Worm (Caenorhabditis elegans) whole organism, late embryonic: ENCODE results near the gene bir-1.

Source experiments
- K02D7.2 ChIP-seq: sonication (generic microtip); optimal IDR thresholded peaks from 2 replicates; lab custom pipeline; 2017; ENCODE audit warnings: mild to moderate bottlenecking, missing genetic modification characterization, missing compliant biosample characterization
- K09A11.1 ChIP-seq: sonication (generic microtip); optimal IDR thresholded peaks from 2 replicates; lab custom pipeline; 2017; ENCODE audit warnings: antibody characterized with exemption, mild to moderate bottlenecking, missing genetic modification characterization, missing compliant biosample characterization; ENCODE audit not compliant: insufficient read depth
- elt-2 ChIP-seq: sonication (generic microtip); optimal IDR thresholded peaks from 2 replicates; lab custom pipeline; 2016; ENCODE audit warnings: missing genetic modification reagents, missing genetic modification characterization, missing compliant biosample characterization
- lim-6 ChIP-seq: sonication (generic microtip); optimal IDR thresholded peaks from 2 replicates; lab custom pipeline; 2016; ENCODE audit warnings: missing genetic modification characterization, missing compliant biosample characterization
- mec-3 ChIP-seq: sonication (generic microtip); optimal IDR thresholded peaks from 2 replicates; lab custom pipeline; 2016; ENCODE audit warnings: borderline replicate concordance, missing genetic modification characterization, missing compliant biosample characterization
- odd-2 ChIP-seq: sonication (generic microtip); optimal IDR thresholded peaks from 2 replicates; lab custom pipeline; 2017; ENCODE audit warnings: antibody characterized with exemption, mild to moderate bottlenecking, missing genetic modification characterization, missing compliant biosample characterization
- pqm-1 ChIP-seq: sonication (generic microtip); optimal IDR thresholded peaks from 2 replicates; lab custom pipeline; 2016; ENCODE audit warnings: missing genetic modification characterization, missing compliant biosample characterization
- pros-1 ChIP-seq: fragments of 150-350 bp; optimal IDR thresholded peaks from 2 replicates; lab custom pipeline; 2014; ENCODE audit warnings: missing biosample characterization, missing genetic modification reagents, missing genetic modification characterization
- ref-2 ChIP-seq: sonication (generic microtip); optimal IDR thresholded peaks from 2 replicates; lab custom pipeline; 2016; ENCODE audit warnings: missing genetic modification characterization, missing compliant biosample characterization
- unc-42 ChIP-seq: sonication (generic microtip); optimal IDR thresholded peaks from 2 replicates; lab custom pipeline; 2016; ENCODE audit warnings: missing genotype, missing genetic modification characterization, missing compliant biosample characterization

bir-1 gene

ce11 chrV:11686877-11687276 is 42.6 kb downstream of the bir-1 start, which contains the start of gene W05E10.2:
Gene W05E10.2, plus strand, starts transcription at chrV:11687177.
- TF ChIP-seq unc-42 (tag; lab: Kevin White, UChicago) (peak; percentile 8), odd-2 (no peak)

- no peak for TF ChIP-seq elt-2 (tag; lab: Kevin White, UChicago)
- no peak for TF ChIP-seq odd-2
- TF ChIP-seq K09A11.1 (tag; lab: Kevin White, UChicago): no peak
- no peak for TF ChIP-seq K02D7.2 (tag; lab: Kevin White, UChicago)
- no peak for TF ChIP-seq pqm-1 (tag; lab: Kevin White, UChicago)
- no peak for TF ChIP-seq lim-6 (tag; lab: Kevin White, UChicago)
- no peak for TF ChIP-seq pros-1 (tag; lab: Kevin White, UChicago)
- TF ChIP-seq unc-42 (tag; lab: Kevin White, UChicago): no peak
- TF ChIP-seq mec-3 (tag; lab: Kevin White, UChicago): no peak
- TF ChIP-seq ref-2: no peak
Observed at ce11 chrV:11691553-11691952, 47.3 kb downstream of the bir-1 start, which contains the start of gene W05E10.1. Gene W05E10.1, minus strand, starts transcription at chrV:11691691.
